Fruit fly (Drosophila melanogaster): ENCODE results near the gene CG8031.

CG8031 gene

DNA sequence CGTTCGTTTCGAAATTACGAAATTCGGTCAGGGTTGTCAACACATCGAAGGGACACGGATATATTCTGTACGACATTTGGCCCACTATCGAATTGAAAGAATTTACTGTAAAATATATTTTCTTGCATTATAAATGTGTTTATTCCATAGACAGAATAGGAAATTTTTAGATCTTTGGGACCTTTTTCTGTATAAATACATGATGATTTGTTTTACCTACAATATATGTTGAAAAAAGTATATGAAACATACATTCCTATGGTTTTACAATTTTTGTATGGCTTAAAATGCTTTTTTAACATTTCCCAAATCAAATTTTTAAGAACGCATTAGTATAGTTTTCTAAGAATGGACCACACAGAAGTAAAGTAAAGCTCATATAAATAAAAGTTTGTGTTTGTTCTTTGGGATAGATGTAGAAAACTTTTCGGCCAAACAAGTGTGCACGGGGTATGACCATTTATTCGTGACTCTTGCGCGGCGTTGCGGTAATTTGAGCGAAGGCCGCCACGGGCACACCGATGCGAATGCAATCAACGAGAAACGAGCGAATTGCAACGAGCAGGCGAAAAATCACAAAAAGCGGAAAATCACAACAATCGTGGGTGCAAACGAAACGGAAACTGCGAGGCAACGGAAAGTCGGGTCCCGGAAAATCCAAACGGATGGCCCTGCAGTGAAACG lies 13.4 kb downstream of the CG8031 start, which contains the start of the genes CG17327, CG44194 and CG7518 (continued):
- TF ChIP-seq sob (GFP tag; IDR thresholded peaks at IDR 0.05) (no peak; the same call in 1 of the 2 replicates), ato (GFP tag; IDR thresholded peaks at IDR 0.05; ENCODE audit: partially characterized antibody) (no peak), E2f2 (GFP tag; IDR thresholded peaks at IDR 0.05) (peak; percentile 24; the same call in 1 of the 2 replicates), D19A (tag; optimal IDR thresholded peaks at IDR 0.05) (no peak), CrebB (tag; optimal IDR thresholded peaks at IDR 0.05) (no peak), Dip3 (GFP tag; optimal IDR thresholded peaks at IDR 0.05) (peak; percentile 22), CG32532 (GFP tag; IDR thresholded peaks at IDR 0.05) (0 out of 2 replicates have a peak, but pooled peaks have one; percentile 12), CG11504 (tag; optimal IDR thresholded peaks at IDR 0.05) (no peak), Dref (GFP tag; IDR thresholded peaks at IDR 0.05) (peak; percentile 43), CG6791 (GFP tag; IDR thresholded peaks at IDR 0.05; ENCODE audit: partially characterized antibody) (peak; percentile 42; the same call in 1 of the 3 replicates), Dll (GFP tag; IDR thresholded peaks at IDR 0.05; ENCODE audit: partially characterized antibody) (peak; percentile 38; the same call in 1 of the 4 replicates), hkb (optimal IDR thresholded peaks at IDR 0.05) (no peak), hkb (GFP tag; IDR thresholded peaks at IDR 0.05) (no peak), CG17829 (tag; optimal IDR thresholded peaks at IDR 0.05) (peak; percentile 47), Mad (GFP tag; optimal IDR thresholded peaks at IDR 0.05) (no peak), tll (GFP tag; optimal IDR thresholded peaks at IDR 0.05) (peak in 1 of 2 experiments; percentile 25), ftz-f1 (GFP tag; optimal IDR thresholded peaks at IDR 0.05) (no peak), lilli (GFP tag; optimal IDR thresholded peaks at IDR 0.05) (peak; percentile 30), HLH4C (GFP tag; IDR thresholded peaks at IDR 0.05; ENCODE audit: partially characterized antibody) (0 out of 3 replicates have a peak, but pooled peaks have one; percentile 28), Bgb (GFP tag; IDR thresholded peaks at IDR 0.05; ENCODE audit: partially characterized antibody) (peak; percentile 46), CTCF (GFP tag; optimal IDR thresholded peaks at IDR 0.05) (peak; percentile 42), CG7963 (GFP tag; IDR thresholded peaks at IDR 0.05; ENCODE audit: partially characterized antibody) (0 out of 3 replicates have a peak, but pooled peaks have one; percentile 48), Dp (GFP tag; optimal IDR thresholded peaks at IDR 0.05) (peak; percentile 29), pho (GFP tag; optimal IDR thresholded peaks at IDR 0.05) (peak; percentile 22), CG1024 (GFP tag; IDR thresholded peaks at IDR 0.05) (peak; percentile 53; the same call in 1 of the 2 replicates), CG3726 (GFP tag; IDR thresholded peaks at IDR 0.05) (no peak), Dek (tag; optimal IDR thresholded peaks at IDR 0.05) (peak; percentile 23), Drgx (GFP tag; IDR thresholded peaks at IDR 0.05) (no peak), Hsf (GFP tag; optimal IDR thresholded peaks at IDR 0.05) (peak; percentile 26), wor (GFP tag; IDR thresholded peaks at IDR 0.05) (no peak), tup (GFP tag; optimal IDR thresholded peaks at IDR 0.05) (no peak), Ssrp (tag; optimal IDR thresholded peaks at IDR 0.05) (peak; percentile 2), CG18262 (tag; optimal IDR thresholded peaks at IDR 0.05) (no peak), CG12155 (GFP tag; optimal IDR thresholded peaks at IDR 0.05) (peak; percentile 99), peb (GFP tag; IDR thresholded peaks at IDR 0.05) (no peak), jigr1 (GFP tag; IDR thresholded peaks at IDR 0.05) (no peak), CG8924 (tag; optimal IDR thresholded peaks at IDR 0.05) (peak; percentile 9), Camta (GFP tag; optimal IDR thresholded peaks at IDR 0.05) (peak; percentile 40), gcm2 (GFP tag; optimal IDR thresholded peaks at IDR 0.05) (no peak), wek (GFP tag; optimal IDR thresholded peaks at IDR 0.05) (no peak), Gsc (GFP tag; IDR thresholded peaks at IDR 0.05) (no peak), sens (GFP tag) (peak; percentile 54), CG16813 (GFP tag; IDR thresholded peaks at IDR 0.05; ENCODE audit: partially characterized antibody) (peak; percentile 33; the same call in 1 of the 3 replicates), az2 (GFP tag; optimal IDR thresholded peaks at IDR 0.05) (peak; percentile 30), CG10979 (tag; optimal IDR thresholded peaks at IDR 0.05) (no peak), Sox102F (GFP tag; optimal IDR thresholded peaks at IDR 0.05) (no peak), rib (GFP tag; IDR thresholded peaks at IDR 0.05) (peak; percentile 77), CG34376 (GFP tag; optimal IDR thresholded peaks at IDR 0.05) (peak; percentile 5), CG11456 (GFP tag; IDR thresholded peaks at IDR 0.05) (peak; percentile 25; the same call in 2 of the 3 replicates), CG2889 (GFP tag; IDR thresholded peaks at IDR 0.05) (no peak)
